Fruit fly (Drosophila melanogaster) ovary, adult (tissue): ENCODE results near the gene beta-PheRS.

Experiments
- CG17801 ChIP-seq: fragments of 200-800 bp; optimal IDR thresholded peaks from 2 replicates; lab custom pipeline; 2019; ENCODE audit warnings: missing biosample characterization, mild to moderate bottlenecking, missing genetic modification characterization, moderate library complexity; ENCODE audit not compliant: partially characterized antibody

beta-PheRS gene

DNA sequence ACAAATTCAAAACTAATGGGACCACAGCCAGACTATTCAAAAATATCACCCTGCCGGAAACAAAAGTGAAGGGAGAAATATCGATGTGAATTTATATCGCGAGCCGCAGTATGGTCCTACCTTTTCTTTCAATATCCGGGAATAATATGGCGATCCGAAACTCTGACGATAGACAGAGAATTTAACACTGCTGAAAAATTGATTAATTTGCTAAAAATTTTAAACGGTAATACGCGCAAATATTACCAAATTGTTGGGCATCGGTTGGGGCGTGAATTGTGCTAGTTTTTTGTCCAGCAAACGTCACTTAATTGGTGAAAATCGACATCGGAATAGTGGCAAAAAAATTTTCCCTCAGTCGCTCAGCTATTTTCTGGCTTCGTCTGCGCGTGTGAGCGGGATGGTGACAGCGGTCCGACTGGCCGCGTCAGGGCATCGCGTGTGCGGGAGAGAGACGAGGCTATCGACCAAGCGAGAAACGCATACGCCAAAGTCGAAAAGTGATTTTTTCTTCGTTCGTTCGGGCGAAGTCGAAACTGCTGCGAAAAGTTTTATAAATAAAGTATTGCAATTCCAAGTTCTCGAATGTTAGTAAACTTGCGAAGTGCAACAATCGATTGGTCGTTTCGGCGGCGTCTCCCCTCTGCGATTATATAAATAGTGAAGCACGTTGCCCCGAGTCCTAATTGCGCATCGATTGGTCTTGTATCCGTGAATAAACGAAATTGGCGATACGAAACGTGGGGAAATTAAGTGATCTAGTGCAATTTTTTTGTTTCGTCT is 21.9 kb downstream of the beta-PheRS start, which contains the start of gene mask:
Gene mask, plus strand, starts transcription at position 140 of the 783 bp plus-strand sequence.
- TF ChIP-seq CG17801 (GFP tag; lab: Kevin White, UChicago): peak; percentile 65

DNA sequence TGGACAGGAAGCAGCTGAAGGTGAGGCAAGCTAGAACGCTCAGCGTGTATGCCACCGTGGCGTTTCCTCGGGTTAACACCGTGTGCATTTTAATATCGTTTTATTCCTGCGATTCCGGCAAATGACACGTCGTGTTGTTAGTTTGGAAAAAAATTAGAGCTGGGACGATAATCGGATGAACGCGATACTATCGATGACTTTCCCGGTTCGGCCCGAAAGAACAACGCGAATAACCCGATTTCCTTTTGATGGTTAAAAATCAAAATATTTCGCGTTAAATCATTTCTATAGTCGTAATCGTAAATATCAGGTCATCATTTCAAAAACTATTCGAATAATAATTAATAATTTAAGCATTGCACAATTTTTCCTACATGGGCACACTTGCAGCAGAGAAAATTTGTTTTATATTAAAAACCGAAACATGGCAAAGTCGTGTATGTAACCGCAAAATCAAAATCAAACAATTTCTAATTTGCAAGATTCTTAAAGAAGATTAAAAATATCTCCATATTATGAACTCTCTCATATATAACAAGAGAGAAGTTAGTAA is 22.5 kb downstream of the beta-PheRS start, which contains the start of gene Spase22-23:
Gene Spase22-23, minus strand, starts transcription at position 166 of the 553 bp plus-strand sequence.
- TF ChIP-seq CG17801 (GFP tag; lab: Kevin White, UChicago): no peak

- TF ChIP-seq CG17801 (GFP tag; lab: Kevin White, UChicago): no peak
Measured at dm6 chr3R:24228675-24229074, 23.8 kb downstream of the beta-PheRS start, which contains the start of gene Acp95EF. Gene Acp95EF (plus strand): TSS chr3R:24228975.

- peak; percentile 33 for TF ChIP-seq CG17801 (GFP tag; lab: Kevin White, UChicago)
Measured at dm6 chr3R:24226744-24227143, 25.7 kb downstream of the beta-PheRS start, which contains the start of the genes Spps and CG13609. Gene Spps (minus strand): TSS chr3R:24226934. Gene CG13609 (plus strand): TSS chr3R:24227023.

dm6 chr3R:24221334-24222302 is 30.9 kb downstream of the beta-PheRS start, which contains the start of gene twin:
Gene twin (minus strand): TSS chr3R:24221965.
- peak; percentile 46 for TF ChIP-seq CG17801 (GFP tag; lab: Kevin White, UChicago)

- no peak for TF ChIP-seq CG17801 (GFP tag; lab: Kevin White, UChicago)
Measured at dm6 chr3R:24220845-24221244, 31.6 kb downstream of the beta-PheRS start, which contains the start of gene cav. Gene cav (plus strand): TSS chr3R:24221103.

DNA sequence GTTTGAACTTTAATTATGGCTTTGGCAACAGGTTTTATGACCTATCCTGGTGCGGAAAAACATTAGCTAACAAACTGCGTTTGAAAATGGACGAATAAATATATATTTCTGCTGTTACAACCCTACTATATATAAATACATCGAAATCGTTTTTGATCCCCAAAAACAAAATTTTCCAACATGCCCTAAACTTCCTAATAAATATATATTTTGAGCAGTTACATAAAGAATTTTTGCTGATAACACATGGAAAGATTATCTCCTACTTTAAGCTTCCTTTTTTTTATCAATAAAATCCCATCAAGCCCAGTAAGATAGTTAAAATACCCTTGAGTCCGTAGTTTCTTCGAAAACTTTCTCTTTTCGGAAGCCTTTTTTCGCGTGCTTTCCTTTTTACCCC is 33.4 kb downstream of the beta-PheRS start:
- TF ChIP-seq CG17801 (GFP tag; lab: Kevin White, UChicago): no peak

- TF ChIP-seq CG17801 (GFP tag; lab: Kevin White, UChicago): no peak
Measured at dm6 chr3R:24218565-24218964, 33.9 kb downstream of the beta-PheRS start, which contains the start of gene CG17786. Gene CG17786 (minus strand): TSS chr3R:24218718.

DNA sequence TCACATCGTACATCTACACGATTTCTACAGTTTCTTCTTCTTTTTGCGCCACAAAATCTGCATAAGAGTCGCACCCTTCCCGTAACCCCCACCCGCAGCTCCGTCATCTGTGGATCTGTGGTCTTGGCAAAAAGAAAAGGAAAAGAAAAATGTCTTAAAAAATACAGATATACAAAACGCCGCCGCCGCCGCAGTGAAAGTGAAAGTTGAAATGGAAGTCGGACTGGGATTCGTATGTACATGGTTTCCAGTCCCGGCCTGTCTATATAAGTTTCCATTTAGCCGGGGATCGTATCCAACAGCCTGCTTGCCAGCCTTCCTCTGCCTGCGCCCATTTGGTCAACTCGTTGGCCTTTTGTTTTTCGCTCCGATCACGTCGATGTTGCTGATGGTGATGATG is 36.5 kb downstream of the beta-PheRS start:
- no peak for TF ChIP-seq CG17801 (GFP tag; lab: Kevin White, UChicago)

dm6 chr3R:24213644-24214043 is 38.8 kb downstream of the beta-PheRS start:
- TF ChIP-seq CG17801 (GFP tag; lab: Kevin White, UChicago): no peak

dm6 chr3R:24206341-24207114 is 46.0 kb downstream of the beta-PheRS start:
- no peak for TF ChIP-seq CG17801 (GFP tag; lab: Kevin White, UChicago)

DNA sequence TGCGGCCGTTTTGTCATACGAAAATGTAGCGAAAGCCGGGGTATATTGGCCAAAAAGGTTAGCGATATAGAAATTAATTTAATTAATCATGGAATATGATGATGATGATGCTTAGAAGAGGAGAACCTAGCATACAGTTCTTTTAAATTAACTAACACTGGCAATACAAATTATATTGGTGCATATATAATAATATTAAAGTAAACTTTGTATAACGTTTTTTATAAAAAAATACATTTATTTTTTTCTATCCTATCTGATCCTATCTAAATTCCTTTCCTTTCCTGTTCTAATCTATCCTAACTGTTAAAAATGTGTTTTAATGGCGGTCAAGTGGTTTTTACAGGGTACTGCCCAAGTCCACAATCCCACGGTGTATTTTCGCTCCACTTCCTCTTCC is 46.5 kb downstream of the beta-PheRS start:
- TF ChIP-seq CG17801 (GFP tag; lab: Kevin White, UChicago): no peak

DNA sequence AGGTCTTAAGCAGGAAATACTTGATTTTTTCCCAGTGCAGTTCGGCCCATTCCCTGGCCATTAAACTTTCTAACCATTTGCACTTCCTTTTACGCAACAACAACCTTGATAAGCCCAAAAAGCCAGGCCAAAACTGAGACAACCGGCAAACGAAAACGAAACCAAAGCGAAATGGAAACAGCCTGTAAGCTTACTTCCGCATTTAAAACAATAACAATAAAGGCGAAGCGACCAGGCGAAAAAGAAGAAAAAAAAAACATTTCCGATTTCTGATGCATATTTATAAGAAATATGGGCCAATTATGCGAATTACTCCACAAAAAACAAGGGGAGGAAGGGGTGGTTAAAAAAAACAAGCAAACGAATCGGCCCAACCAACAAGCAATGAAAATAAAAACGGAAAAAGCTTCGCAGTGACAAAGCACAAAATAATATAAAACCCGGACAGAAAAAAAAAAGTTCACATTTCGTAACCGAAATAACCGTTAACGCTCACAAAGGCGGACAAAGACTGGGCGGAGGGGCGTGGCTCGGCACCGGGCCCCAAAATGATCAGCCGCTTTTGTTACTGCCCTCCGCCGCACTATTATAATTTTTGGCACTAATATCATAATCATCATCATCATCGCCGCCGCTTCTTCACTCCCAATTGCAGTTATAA is 47.1 kb downstream of the beta-PheRS start:
- TF ChIP-seq CG17801 (GFP tag; lab: Kevin White, UChicago): peak; percentile 18
